Fruit fly (Drosophila melanogaster): ENCODE measurements around the gene Urm1.
A peak's percentile ranks its signal among the peaks of the same experiment; 100 is the strongest.

Gene Urm1

dm6 chr3L:7640297-7640696, at the start of gene Urm1:
Gene Urm1 (minus strand): TSS chr3L:7640446.
- no peak for TF ChIP-seq CG8478 (optimal IDR thresholded peaks at IDR 0.05)
- TF ChIP-seq CTCF (optimal IDR thresholded peaks at IDR 0.05) = no peak

dm6 chr3L:7654048-7654961, 14.1 kb upstream of the Urm1 start, which contains the start of gene CG7492:
Gene CG7492 (minus strand): TSS chr3L:7654752.
- TF ChIP-seq CG8478 (optimal IDR thresholded peaks at IDR 0.05) (no peak), CTCF (optimal IDR thresholded peaks at IDR 0.05) (peak in 1 of 2 experiments; percentile 20)

- TF ChIP-seq CTCF (optimal IDR thresholded peaks at IDR 0.05) (no peak), CG8478 (optimal IDR thresholded peaks at IDR 0.05) (no peak)
Measured at dm6 chr3L:7650968-7651367, 10.7 kb upstream of the Urm1 start, which contains the start of gene PGRP-SD. Gene PGRP-SD (plus strand): TSS chr3L:7651180.

dm6 chr3L:7650248-7650647, 10.0 kb upstream of the Urm1 start, which contains the start of gene CG32373:
Gene CG32373 (plus strand): TSS chr3L:7650548.
- TF ChIP-seq CTCF (optimal IDR thresholded peaks at IDR 0.05) (no peak), CG8478 (optimal IDR thresholded peaks at IDR 0.05) (no peak)

DNA sequence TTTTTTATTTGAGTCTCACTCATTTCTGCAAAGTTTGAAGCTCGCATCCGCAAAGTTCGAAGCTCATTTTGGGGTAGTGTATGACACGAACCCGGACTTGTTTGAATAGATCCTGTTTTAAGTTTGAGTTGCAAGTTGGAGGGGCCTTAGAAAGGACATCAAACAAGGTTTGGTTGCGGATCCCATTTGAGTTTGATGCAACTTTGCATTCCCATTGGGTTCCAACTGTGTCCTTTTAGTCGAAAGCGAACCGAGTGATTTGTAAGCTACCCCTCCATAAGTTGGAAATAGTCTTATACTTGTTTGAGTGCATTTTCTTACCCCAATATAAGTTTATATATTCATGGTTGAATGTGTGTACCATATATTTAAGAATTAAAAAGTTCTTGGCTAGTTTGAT, 3.3 kb upstream of the Urm1 start:
- no peak for TF ChIP-seq CTCF (optimal IDR thresholded peaks at IDR 0.05)
- no peak for TF ChIP-seq CG8478 (optimal IDR thresholded peaks at IDR 0.05)

- TF ChIP-seq CTCF (optimal IDR thresholded peaks at IDR 0.05) (no peak), CG8478 (optimal IDR thresholded peaks at IDR 0.05) (no peak)
Measured at dm6 chr3L:7641467-7641866, 1.2 kb upstream of the Urm1 start, which contains the start of gene CG7506. Gene CG7506 (minus strand): TSS chr3L:7641648.

dm6 chr3L:7639533-7639932, 713 bp downstream of the Urm1 start:
- TF ChIP-seq CG8478 (optimal IDR thresholded peaks at IDR 0.05) (no peak), CTCF (optimal IDR thresholded peaks at IDR 0.05) (no peak)

- TF ChIP-seq CTCF (optimal IDR thresholded peaks at IDR 0.05) (no peak), CG8478 (optimal IDR thresholded peaks at IDR 0.05) (no peak)
Measured at dm6 chr3L:7634743-7635469, 5.3 kb downstream of the Urm1 start.

- TF ChIP-seq CG8478 (optimal IDR thresholded peaks at IDR 0.05) (no peak), CTCF (optimal IDR thresholded peaks at IDR 0.05) (no peak)
Measured at dm6 chr3L:7633619-7634018, 6.6 kb downstream of the Urm1 start.

DNA sequence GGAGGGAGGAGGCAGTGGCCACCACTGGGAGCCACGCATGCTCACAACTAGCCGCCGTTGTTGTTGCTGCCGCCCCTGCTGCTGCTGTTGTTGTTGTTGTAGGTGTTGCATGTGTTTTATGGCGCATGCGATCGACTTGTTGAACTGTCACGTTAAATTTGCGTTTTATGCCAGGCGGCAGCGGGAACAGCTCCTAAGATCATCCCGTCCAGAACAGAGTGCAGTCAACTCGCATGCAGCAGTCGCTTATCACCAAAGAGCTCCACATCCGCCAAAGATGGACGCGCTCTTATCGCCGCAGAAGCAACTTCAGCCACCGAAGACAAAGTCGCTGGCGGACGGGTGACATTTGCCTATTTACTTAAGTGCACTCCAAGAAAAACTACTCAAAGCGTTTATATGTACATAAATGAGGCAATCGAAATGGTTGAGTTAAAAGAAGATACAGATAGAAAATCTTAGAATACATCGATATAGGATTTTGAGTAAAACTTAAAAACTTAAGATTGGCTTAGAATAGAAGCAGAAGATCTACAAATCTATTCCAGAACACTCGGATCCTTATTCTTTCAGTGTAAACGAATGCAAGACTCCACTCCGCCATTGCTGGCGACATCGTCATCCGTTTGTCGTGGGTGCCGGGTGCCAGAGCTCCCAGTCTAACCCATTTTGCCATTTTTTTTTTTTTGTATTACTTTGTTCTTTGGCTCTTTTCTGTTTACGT, 7.5 kb downstream of the Urm1 start:
- no peak for TF ChIP-seq CTCF (optimal IDR thresholded peaks at IDR 0.05)
- TF ChIP-seq CG8478 (optimal IDR thresholded peaks at IDR 0.05) = no peak

dm6 chr3L:7630047-7630446, 10.2 kb downstream of the Urm1 start:
- TF ChIP-seq CG8478 (optimal IDR thresholded peaks at IDR 0.05) (no peak), CTCF (optimal IDR thresholded peaks at IDR 0.05) (no peak)

DNA sequence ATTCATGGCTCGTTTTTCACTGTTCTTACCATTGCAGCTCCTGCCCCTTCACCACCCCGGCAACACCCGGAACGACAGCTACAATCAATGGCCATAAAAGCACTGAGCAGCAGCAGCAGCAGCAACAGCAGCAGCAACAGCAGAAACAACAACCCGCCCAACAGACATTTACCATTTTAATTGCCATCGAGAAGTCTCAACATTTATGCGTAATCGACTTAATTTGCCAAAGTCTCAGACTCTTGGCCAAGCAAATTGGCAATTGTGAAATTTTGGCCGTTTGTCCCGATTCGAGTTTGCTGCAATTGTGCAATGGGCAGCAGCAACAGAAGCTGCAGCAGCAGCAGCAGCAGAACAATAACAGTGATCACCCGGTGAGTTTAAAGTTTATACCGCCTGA, 15.7 kb downstream of the Urm1 start:
- TF ChIP-seq CG8478 (optimal IDR thresholded peaks at IDR 0.05) = no peak
- TF ChIP-seq CTCF (optimal IDR thresholded peaks at IDR 0.05) = no peak

DNA sequence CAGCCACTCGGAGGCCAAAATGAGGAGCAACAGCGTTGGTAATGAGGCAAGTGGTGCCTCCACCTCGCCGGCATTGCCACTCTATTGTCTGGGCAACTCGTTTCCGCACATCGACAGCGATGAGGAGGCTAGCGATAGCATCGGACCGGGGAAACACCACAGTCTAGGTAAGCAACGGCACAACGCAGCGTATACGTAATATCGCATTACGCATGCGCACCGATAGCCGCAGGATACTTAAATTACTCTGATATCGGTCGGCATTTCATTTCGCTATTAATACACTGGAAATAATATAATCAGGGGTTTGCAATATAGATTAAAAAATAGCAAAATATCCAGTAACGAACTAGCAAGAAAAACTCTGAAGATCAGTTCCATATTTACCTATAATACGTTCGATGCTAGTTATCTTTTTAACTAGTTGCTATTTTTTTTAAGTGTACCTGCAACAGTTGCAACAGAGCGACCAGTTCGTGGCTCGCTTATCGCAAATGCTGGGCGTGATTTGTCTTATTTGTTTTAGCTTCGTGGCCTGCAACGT, 22.7 kb downstream of the Urm1 start:
- TF ChIP-seq CTCF (optimal IDR thresholded peaks at IDR 0.05) (no peak), CG8478 (optimal IDR thresholded peaks at IDR 0.05) (no peak)

dm6 chr3L:7614226-7614625, 26.0 kb downstream of the Urm1 start:
- no peak for TF ChIP-seq CTCF (optimal IDR thresholded peaks at IDR 0.05)
- no peak for TF ChIP-seq CG8478 (optimal IDR thresholded peaks at IDR 0.05)

dm6 chr3L:7611229-7611628, 29.0 kb downstream of the Urm1 start:
- TF ChIP-seq CTCF (optimal IDR thresholded peaks at IDR 0.05) (no peak), CG8478 (optimal IDR thresholded peaks at IDR 0.05) (no peak)
